Worm (Caenorhabditis elegans): ENCODE results near the gene srz-62.

- TF ChIP-seq ceh-28 (tag; optimal IDR thresholded peaks at IDR 0.05) (no peak), fkh-10 (GFP tag; optimal IDR thresholded peaks at IDR 0.05) (no peak), pha-4 (tag; optimal IDR thresholded peaks at IDR 0.05) (no peak), lin-15B (tag; optimal IDR thresholded peaks at IDR 0.05) (no peak)
These were observed 44.8 kb upstream of the srz-62 start, which contains the start of gene zag-1 for ce11 chrIV:3855543-3855942.
